Fruit fly (Drosophila melanogaster): ENCODE measurements around the gene GluClalpha.

dm6 chr3R:19804905-19805304 is 74.4 kb downstream of the GluClalpha start:
- TF ChIP-seq pan (optimal IDR thresholded peaks at IDR 0.05) (no peak), usp (GFP tag; optimal IDR thresholded peaks at IDR 0.05) (no peak), Dll (optimal IDR thresholded peaks at IDR 0.05) (no peak), CG8478 (optimal IDR thresholded peaks at IDR 0.05) (no peak)
